Fruit fly (Drosophila melanogaster) Kc167 (cell line): ENCODE measurements around the gene CG18269.

Experiments
- Myc ChIP-seq: fragments of >200 bp; optimal IDR thresholded peaks from 2 replicates; lab custom pipeline; 2017; ENCODE audit warnings: missing external identifiers
- insv ChIP-seq: fragments of >200 bp; optimal IDR thresholded peaks from 3 replicates; lab custom pipeline; 2018; ENCODE audit warnings: missing external identifiers
- psq ChIP-seq: fragments of >200 bp; optimal IDR thresholded peaks from 2 replicates; lab custom pipeline; 2017; ENCODE audit warnings: missing external identifiers
- ttk ChIP-seq: sonication (Bioruptor generic); optimal IDR thresholded peaks from 2 replicates; lab custom pipeline; 2017; ENCODE audit warnings: missing external identifiers

DNA sequence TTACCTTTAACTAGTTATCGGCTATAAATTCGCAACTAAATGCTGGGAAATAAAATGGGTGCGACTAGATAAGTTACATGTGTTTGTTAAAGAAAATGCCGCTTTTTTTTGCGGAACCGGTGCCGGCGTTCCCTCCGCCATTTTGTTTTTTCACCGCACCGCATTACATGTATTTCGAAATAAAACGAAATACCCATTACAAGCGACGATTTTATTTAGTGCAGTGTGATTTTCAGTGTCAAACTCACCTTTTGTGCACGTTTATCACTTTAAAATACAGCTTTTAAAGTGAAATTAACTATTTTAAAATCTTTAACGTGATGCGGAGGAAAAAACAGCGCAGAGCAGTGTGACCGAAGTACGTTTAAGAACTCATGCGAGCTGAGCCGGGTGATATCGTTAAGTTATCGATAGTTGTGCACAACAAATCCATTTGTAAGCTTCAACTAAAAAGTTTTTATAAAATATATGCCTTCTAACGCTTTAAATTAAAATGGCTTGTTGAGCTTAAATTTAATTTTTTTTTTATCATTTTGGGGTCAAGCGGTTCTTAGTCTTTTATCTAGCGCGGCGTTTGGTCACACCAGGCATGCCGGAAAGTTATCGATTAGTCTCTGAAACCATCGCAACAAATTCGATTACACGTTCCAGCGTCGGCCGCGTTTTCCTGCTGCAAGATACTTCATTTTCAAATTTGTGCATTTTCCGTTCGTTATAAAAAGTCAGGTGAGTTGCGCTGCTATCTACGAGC, 9.5 kb upstream of the CG18269 start, which contains the start of the genes Hel25E and Lam:
- no peak for TF ChIP-seq psq (lab: Kevin White, UChicago)
- no peak for TF ChIP-seq insv (lab: Kevin White, UChicago)
- no peak for TF ChIP-seq Myc (lab: Kevin White, UChicago)
- TF ChIP-seq ttk = no peak
